Worm (Caenorhabditis elegans) whole organism, L2 larva: ENCODE data around the gene srh-272.

Source experiments
- R02D3.7 ChIP-seq: fragments of 150-350 bp; optimal IDR thresholded peaks from 2 replicates; lab custom pipeline; 2014; ENCODE audit warnings: missing biosample characterization, missing genetic modification characterization
- Y55F3AM.14 ChIP-seq: fragments of 200-800 bp; sonication (Bioruptor generic); optimal IDR thresholded peaks from 2 replicates; lab custom pipeline; 2018; ENCODE audit warnings: mild to moderate bottlenecking, missing genetic modification characterization, missing compliant biosample characterization
- aly-2 ChIP-seq: fragments of 150-350 bp; optimal IDR thresholded peaks from 2 replicates; lab custom pipeline; 2014; ENCODE audit warnings: missing biosample characterization, missing genetic modification characterization
- ama-1 ChIP-seq: fragments of 150-350 bp; optimal IDR thresholded peaks from 2 replicates; lab custom pipeline; 2018; ENCODE audit warnings: inconsistent platforms
- ceh-16 ChIP-seq: fragments of 150-350 bp; optimal IDR thresholded peaks from 2 replicates; lab custom pipeline; 2014; ENCODE audit warnings: missing biosample characterization, missing genetic modification characterization
- ceh-82 ChIP-seq: fragments of 150-350 bp; optimal IDR thresholded peaks from 2 replicates; lab custom pipeline; 2014; ENCODE audit warnings: missing biosample characterization, missing genetic modification characterization
- crh-2 ChIP-seq: sonication (generic microtip); optimal IDR thresholded peaks from 2 replicates; lab custom pipeline; 2017; ENCODE audit warnings: missing biosample characterization, missing genetic modification characterization
- egl-27 ChIP-seq: sonication (generic microtip); optimal IDR thresholded peaks from 3 replicates; lab custom pipeline; 2017; ENCODE audit warnings: missing biosample characterization, missing genetic modification reagents, missing genetic modification characterization
- elt-1 ChIP-seq: fragments of 150-350 bp; optimal IDR thresholded peaks from 2 replicates; lab custom pipeline; 2014; ENCODE audit warnings: missing biosample characterization, missing genetic modification characterization
- elt-3 ChIP-seq: sonication (generic microtip); optimal IDR thresholded peaks from 2 replicates; lab custom pipeline; 2017; ENCODE audit warnings: missing biosample characterization, missing genetic modification characterization
- fos-1 ChIP-seq: fragments of 150-350 bp; optimal IDR thresholded peaks from 2 replicates; lab custom pipeline; 2014; ENCODE audit warnings: missing biosample characterization, missing genetic modification characterization
- lin-13 ChIP-seq: fragments of 150-350 bp; optimal IDR thresholded peaks from 2 replicates; lab custom pipeline; 2014; ENCODE audit warnings: missing biosample characterization, missing genetic modification reagents, missing genetic modification characterization
- mab-5 ChIP-seq: fragments of 150-350 bp; optimal IDR thresholded peaks from 2 replicates; lab custom pipeline; 2014; ENCODE audit warnings: missing biosample characterization, missing genetic modification characterization
- mbf-1 ChIP-seq: sonication (generic microtip); optimal IDR thresholded peaks from 2 replicates; lab custom pipeline; 2017; ENCODE audit warnings: missing biosample characterization, missing genetic modification characterization
- nhr-10 ChIP-seq: sonication (generic microtip); optimal IDR thresholded peaks from 2 replicates; lab custom pipeline; 2017; ENCODE audit warnings: missing biosample characterization, missing genetic modification characterization
- nhr-11 ChIP-seq: fragments of 150-350 bp; optimal IDR thresholded peaks from 2 replicates; lab custom pipeline; 2014; ENCODE audit warnings: missing biosample characterization, missing genetic modification characterization
- nhr-12 ChIP-seq: fragments of 150-350 bp; optimal IDR thresholded peaks from 2 replicates; lab custom pipeline; 2014; ENCODE audit warnings: missing biosample characterization, missing genetic modification characterization
- nhr-129 ChIP-seq: fragments of 150-350 bp; optimal IDR thresholded peaks from 2 replicates; lab custom pipeline; 2014; ENCODE audit warnings: missing biosample characterization, missing genetic modification characterization
- nhr-21 ChIP-seq: fragments of 150-350 bp; optimal IDR thresholded peaks from 2 replicates; lab custom pipeline; 2014; ENCODE audit warnings: missing biosample characterization, missing genetic modification characterization
- nhr-23 ChIP-seq: fragments of 150-350 bp; optimal IDR thresholded peaks from 2 replicates; lab custom pipeline; 2014; ENCODE audit warnings: missing biosample characterization, missing genetic modification reagents, missing genetic modification characterization
- nhr-237 ChIP-seq: fragments of 150-350 bp; optimal IDR thresholded peaks from 2 replicates; lab custom pipeline; 2014; ENCODE audit warnings: missing biosample characterization, missing genetic modification characterization
- nhr-25 ChIP-seq: fragments of 150-350 bp; sonication (generic microtip); optimal IDR thresholded peaks from 3 replicates; lab custom pipeline; 2014; ENCODE audit warnings: missing biosample characterization, missing genetic modification characterization
- sem-4 ChIP-seq: fragments of 150-350 bp; optimal IDR thresholded peaks from 2 replicates; lab custom pipeline; 2014; ENCODE audit warnings: missing biosample characterization, missing genetic modification reagents, missing genetic modification characterization
- skn-1 ChIP-seq: sonication (generic microtip); optimal IDR thresholded peaks from 2 replicates; lab custom pipeline; 2017; ENCODE audit warnings: missing biosample characterization, missing genetic modification characterization
- sma-9 ChIP-seq, 2 experiments: fragments of 150-350 bp in 1 of 2; sonication (generic microtip) in 1 of 2; optimal IDR thresholded peaks; 2 replicates each; lab custom pipeline; 2014 to 2016; ENCODE audit warnings: missing genetic modification characterization in 2 of 2, mild to moderate bottlenecking in 1 of 2, missing biosample characterization in 1 of 2, missing compliant biosample characterization in 1 of 2, missing genetic modification reagents in 1 of 2, moderate library complexity in 1 of 2
- unc-55 ChIP-seq: fragments of 150-350 bp; sonication (generic microtip); optimal IDR thresholded peaks from 3 replicates; lab custom pipeline; 2014; ENCODE audit warnings: missing biosample characterization, missing genetic modification reagents, missing genetic modification characterization
- unc-62 ChIP-seq: fragments of 150-350 bp; optimal IDR thresholded peaks from 2 replicates; lab custom pipeline; 2014; ENCODE audit warnings: missing biosample characterization, missing genetic modification reagents, missing genetic modification characterization
- zag-1 ChIP-seq: fragments of 150-350 bp; optimal IDR thresholded peaks from 2 replicates; lab custom pipeline; 2014; ENCODE audit warnings: missing biosample characterization, missing genetic modification characterization
- ztf-11 ChIP-seq: sonication (generic microtip); optimal IDR thresholded peaks from 2 replicates; lab custom pipeline; 2017; ENCODE audit warnings: missing biosample characterization, missing genetic modification characterization
- ztf-4 ChIP-seq: fragments of 150-350 bp; optimal IDR thresholded peaks from 2 replicates; lab custom pipeline; 2014; ENCODE audit warnings: missing biosample characterization, missing genetic modification characterization

srh-272 gene

DNA sequence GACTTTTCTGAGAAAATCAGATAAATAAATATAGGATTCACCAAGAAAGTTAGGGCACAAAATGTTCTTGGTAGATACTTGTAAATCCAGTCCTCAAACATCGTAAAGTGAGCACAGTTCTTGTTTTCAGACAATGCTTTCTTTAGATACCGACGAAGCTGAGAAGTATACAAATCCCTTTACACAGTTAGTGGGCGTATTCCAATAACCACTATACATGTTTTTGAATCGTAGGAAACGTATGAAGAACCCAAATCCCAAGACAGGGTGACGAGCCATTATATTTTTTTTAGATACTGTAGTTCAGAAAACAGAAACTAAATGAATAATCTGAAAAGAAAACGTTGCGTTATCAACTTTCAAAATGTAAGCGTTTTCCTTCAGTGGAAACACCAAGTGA lies 17.4 kb upstream of the srh-272 start, which contains the start of gene srj-44:
Gene srj-44, minus strand, starts transcription at position 101 of the 400 bp plus-strand sequence.
- TF ChIP-seq Y55F3AM.14 (GFP tag; lab: Kevin White, UChicago) (no peak), nhr-11 (tag; lab: Kevin White, UChicago) (no peak), elt-1 (no peak), skn-1 (no peak), R02D3.7 (tag; lab: Kevin White, UChicago) (no peak)

DNA sequence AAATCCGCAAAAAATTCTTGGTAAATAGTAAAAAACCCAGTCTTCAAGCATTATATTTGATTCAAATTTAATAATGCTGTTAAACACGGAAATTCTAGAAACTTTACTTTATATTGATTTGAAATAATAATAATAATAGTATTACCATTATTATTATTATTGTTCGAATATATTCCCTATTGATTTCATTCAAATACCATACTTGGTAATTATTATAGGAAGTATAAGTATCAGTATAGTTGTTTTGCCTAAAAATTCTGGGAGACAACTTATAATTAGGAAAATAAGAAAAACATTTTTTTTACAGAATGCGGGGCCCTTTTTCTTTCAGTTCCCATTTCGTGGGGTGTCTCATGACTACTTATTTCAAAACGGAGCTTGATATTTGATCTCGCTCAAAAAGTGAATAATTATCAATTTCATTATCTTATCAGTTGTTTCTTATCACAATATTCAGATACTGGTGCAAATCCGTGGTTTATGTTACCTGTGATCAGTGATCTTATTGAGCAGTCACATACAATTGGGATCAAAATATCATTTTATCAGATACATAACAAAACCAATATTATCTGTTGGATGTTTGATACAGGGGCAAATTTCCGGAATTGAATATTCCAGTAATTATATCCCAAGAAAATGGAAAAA lies 14.7 kb upstream of the srh-272 start, which contains the start of gene srj-49:
Gene srj-49, minus strand, starts transcription at position 51 of the 648 bp plus-strand sequence.
- TF ChIP-seq ztf-4 (tag; lab: Kevin White, UChicago) (no peak), fos-1 (tag; lab: Kevin White, UChicago) (peak; percentile 65), sma-9 (GFP tag; optimal IDR thresholded peaks at IDR 0.05; lab: Kevin White, UChicago) (peak; percentile 51), sma-9 (tag; optimal IDR thresholded peaks at IDR 0.05; lab: Kevin White, UChicago) (no peak)

DNA sequence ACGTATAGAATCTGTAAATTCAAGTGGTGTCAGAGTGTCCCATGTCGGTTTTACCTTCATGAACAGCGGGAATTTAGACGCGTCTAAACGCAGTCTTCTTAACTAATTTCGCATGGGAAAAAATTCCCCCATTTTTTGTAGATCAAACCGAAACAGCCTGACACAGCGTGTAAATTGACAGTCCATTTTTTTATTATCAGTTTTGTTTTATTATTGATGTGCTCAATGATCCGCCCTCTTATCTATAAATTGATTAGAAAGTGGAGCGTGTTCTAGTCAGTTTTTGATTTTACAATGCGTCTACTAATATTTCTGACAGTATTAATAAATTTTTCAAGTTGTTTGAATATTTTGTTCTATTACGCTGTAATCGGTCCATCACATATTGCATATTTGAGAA lies 14.1 kb upstream of the srh-272 start, which contains the start of gene ugt-53:
Gene ugt-53, plus strand, starts transcription at position 273 of the 400 bp plus-strand sequence.
- TF ChIP-seq nhr-25 (tag; lab: Kevin White, UChicago) = no peak
- TF ChIP-seq fos-1 (tag; lab: Kevin White, UChicago) = peak; percentile 36
- no peak for TF ChIP-seq mbf-1 (tag; lab: Kevin White, UChicago)

DNA sequence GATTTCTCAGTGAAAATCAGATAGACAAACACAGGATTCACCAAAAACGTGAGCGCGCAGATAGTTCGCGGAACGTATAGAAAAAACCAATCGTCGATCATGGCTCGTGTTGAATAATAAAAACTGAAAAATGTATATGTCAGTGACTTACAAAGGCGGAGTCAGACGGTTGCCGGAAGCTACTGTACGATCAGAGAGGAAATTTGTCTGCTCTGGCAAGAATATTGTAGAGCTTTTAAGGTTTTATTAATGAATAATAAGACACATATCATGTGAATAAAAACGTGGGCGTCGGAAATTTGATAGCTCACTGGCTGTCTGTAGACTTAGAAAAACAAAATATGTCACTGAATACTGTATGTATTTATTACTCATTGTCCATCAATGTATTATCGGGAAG lies 7.7 kb upstream of the srh-272 start, which contains the start of gene srj-57:
Gene srj-57, minus strand, starts transcription at position 101 of the 400 bp plus-strand sequence.
- TF ChIP-seq mab-5 (tag; lab: Kevin White, UChicago) = no peak
- TF ChIP-seq ztf-11 = no peak
- no peak for TF ChIP-seq nhr-23 (tag; lab: Kevin White, UChicago)
- TF ChIP-seq aly-2 (tag; lab: Kevin White, UChicago) = no peak
- no peak for TF ChIP-seq nhr-129 (tag; lab: Kevin White, UChicago)
- no peak for TF ChIP-seq nhr-12 (tag; lab: Kevin White, UChicago)

DNA sequence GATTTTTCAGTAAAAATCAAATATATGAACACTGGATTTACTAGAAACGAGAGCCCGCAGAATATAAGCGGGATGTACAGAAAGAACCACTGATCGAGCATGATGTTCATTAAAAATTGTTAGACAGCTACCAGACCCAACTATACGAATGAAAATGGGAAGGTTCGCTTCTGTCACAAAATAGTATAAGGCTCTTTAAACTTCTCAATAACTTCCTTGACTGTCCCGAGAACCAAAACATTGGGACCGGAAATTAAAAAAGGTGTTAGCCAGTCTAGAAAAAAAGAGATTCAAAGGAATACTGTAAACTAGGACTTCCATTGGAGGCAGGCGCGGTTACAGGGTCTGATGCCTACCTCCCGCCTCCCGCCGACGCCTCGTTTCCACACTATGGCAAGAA lies 5.3 kb upstream of the srh-272 start, which contains the start of gene srj-55:
Gene srj-55, minus strand, starts transcription at position 101 of the 400 bp plus-strand sequence.
- TF ChIP-seq R02D3.7 (tag; lab: Kevin White, UChicago) (no peak), unc-62 (GFP tag; lab: Kevin White, UChicago) (no peak), unc-55 (GFP tag; lab: Kevin White, UChicago) (no peak), ama-1 (lab: Kevin White, UChicago) (no peak), ceh-82 (tag; lab: Kevin White, UChicago) (no peak), nhr-10 (tag; lab: Kevin White, UChicago) (no peak), zag-1 (tag; lab: Kevin White, UChicago) (no peak), fos-1 (tag; lab: Kevin White, UChicago) (no peak), nhr-21 (tag; lab: Kevin White, UChicago) (no peak), nhr-11 (tag; lab: Kevin White, UChicago) (no peak), lin-13 (GFP tag; lab: Kevin White, UChicago) (no peak), egl-27 (tag; lab: Kevin White, UChicago) (no peak)
- TF ChIP-seq, all 48 proteins: peak for 0

DNA sequence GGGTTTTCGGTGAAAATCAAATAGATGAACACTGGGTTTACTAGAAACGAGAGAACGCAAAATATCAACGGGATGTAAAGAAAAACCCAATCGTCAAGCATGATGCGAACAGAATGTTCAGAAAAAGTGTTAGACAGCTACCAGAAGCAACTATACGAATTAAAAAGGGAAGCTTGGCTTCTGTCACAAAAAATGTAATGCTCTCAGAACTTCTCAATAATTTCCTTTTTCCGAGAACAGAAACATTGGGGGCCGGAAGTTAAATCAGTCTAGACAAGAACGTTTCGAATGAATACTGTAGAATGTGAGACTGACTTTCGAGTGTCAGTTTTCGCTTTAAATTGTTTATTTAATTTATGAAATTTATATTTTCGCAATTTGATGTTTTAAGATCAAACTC lies 3.4 kb upstream of the srh-272 start, which contains the start of gene srj-54:
Gene srj-54, minus strand, starts transcription at position 101 of the 400 bp plus-strand sequence.
- TF ChIP-seq ceh-16 (tag; lab: Kevin White, UChicago) = no peak
- TF ChIP-seq Y55F3AM.14 (GFP tag; lab: Kevin White, UChicago) = no peak
- no peak for TF ChIP-seq crh-2 (tag; lab: Kevin White, UChicago)
- TF ChIP-seq nhr-10 (tag; lab: Kevin White, UChicago) = no peak
- no peak for TF ChIP-seq lin-13 (GFP tag; lab: Kevin White, UChicago)
- TF ChIP-seq ztf-4 (tag; lab: Kevin White, UChicago) = no peak
- TF ChIP-seq sma-9 (GFP tag; optimal IDR thresholded peaks at IDR 0.05; lab: Kevin White, UChicago) = no peak
- no peak for TF ChIP-seq sma-9 (tag; optimal IDR thresholded peaks at IDR 0.05; lab: Kevin White, UChicago)
- TF ChIP-seq nhr-237 (tag; lab: Kevin White, UChicago) = no peak
- TF ChIP-seq sem-4 (tag; lab: Kevin White, UChicago) = no peak
- no peak for TF ChIP-seq nhr-12 (tag; lab: Kevin White, UChicago)
- no peak for TF ChIP-seq aly-2 (tag; lab: Kevin White, UChicago)
- no peak for TF ChIP-seq mab-5 (tag; lab: Kevin White, UChicago)
- TF ChIP-seq elt-3 (tag; lab: Kevin White, UChicago) = no peak
